Fruit fly (Drosophila melanogaster) whole organism, prepupa: ENCODE measurements around the gene CG13088.

Experiments used
- Blimp-1 ChIP-seq: fragments of 200-800 bp; sonication (Bioruptor generic); optimal IDR thresholded peaks from 3 replicates; lab custom pipeline; 2017; ENCODE audit warnings: missing biosample characterization, missing genetic modification characterization, mild to moderate bottlenecking, moderate library complexity, missing genetic modification reagents
- CG10631 ChIP-seq: fragments of 200-800 bp; sonication (Bioruptor generic); optimal IDR thresholded peaks from 2 replicates; lab custom pipeline; 2016; ENCODE audit warnings: missing biosample characterization, missing genetic modification characterization
- CG11294 ChIP-seq: fragments of 200-800 bp; sonication (Bioruptor generic); IDR thresholded peaks from 2 replicates; pipeline ENCODE4 v1.3.6; 2022; ENCODE audit warnings: missing biosample characterization, missing genetic modification characterization
- CG11762 ChIP-seq: fragments of 200-800 bp; sonication (Bioruptor generic); optimal IDR thresholded peaks from 3 replicates; lab custom pipeline; 2016; ENCODE audit warnings: missing biosample characterization, missing genetic modification characterization; ENCODE audit not compliant: insufficient read depth
- CG15336 ChIP-seq: fragments of 200-800 bp; sonication (Bioruptor generic); IDR thresholded peaks from 2 replicates; pipeline ENCODE4 v1.3.6; 2022; ENCODE audit warnings: missing biosample characterization, missing genetic modification characterization
- CG1621 ChIP-seq: fragments of 200-800 bp; sonication (Bioruptor generic); optimal IDR thresholded peaks from 3 replicates; lab custom pipeline; 2018; ENCODE audit warnings: missing biosample characterization, mild to moderate bottlenecking, missing genetic modification characterization
- CG3032 ChIP-seq: fragments of 200-800 bp; optimal IDR thresholded peaks from 2 replicates; lab custom pipeline; 2019; ENCODE audit warnings: missing biosample characterization, mild to moderate bottlenecking, missing genetic modification characterization, moderate library complexity
- CG31627 ChIP-seq: fragments of 200-800 bp; sonication (Bioruptor generic); optimal IDR thresholded peaks from 3 replicates; lab custom pipeline; 2016; ENCODE audit warnings: missing biosample characterization, missing genetic modification characterization
- CG32006 ChIP-seq: fragments of 200-800 bp; sonication (Bioruptor generic); optimal IDR thresholded peaks from 3 replicates; lab custom pipeline; 2017; ENCODE audit warnings: missing biosample characterization, mild to moderate bottlenecking, missing genetic modification characterization
- CG34406 ChIP-seq: fragments of 200-800 bp; sonication (Bioruptor generic); optimal IDR thresholded peaks from 3 replicates; lab custom pipeline; 2016; ENCODE audit warnings: missing biosample characterization, missing genetic modification characterization
- CG3919 ChIP-seq: fragments of 200-800 bp; sonication (Bioruptor generic); optimal IDR thresholded peaks from 3 replicates; lab custom pipeline; 2016; ENCODE audit warnings: missing biosample characterization, missing genetic modification characterization
- CG6163 ChIP-seq: fragments of 200-800 bp; sonication (Bioruptor generic); IDR thresholded peaks from 3 replicates; pipeline ENCODE4 v1.3.6; 2022; ENCODE audit warnings: missing biosample characterization, missing genetic modification characterization
- CG6276 ChIP-seq: fragments of 200-800 bp; sonication (Bioruptor generic); optimal IDR thresholded peaks from 2 replicates; lab custom pipeline; 2017; ENCODE audit warnings: missing biosample characterization, mild to moderate bottlenecking, missing genetic modification characterization
- CG6792 ChIP-seq: fragments of 200-800 bp; sonication (Bioruptor generic); optimal IDR thresholded peaks from 3 replicates; lab custom pipeline; 2016; ENCODE audit warnings: missing biosample characterization, missing genetic modification characterization
- CG6808 ChIP-seq: fragments of 200-800 bp; sonication (Bioruptor generic); optimal IDR thresholded peaks from 3 replicates; lab custom pipeline; 2017; ENCODE audit warnings: missing biosample characterization, missing genetic modification characterization, mild to moderate bottlenecking, moderate library complexity, missing genetic modification reagents
- CG6854 ChIP-seq: fragments of 200-800 bp; sonication (Bioruptor generic); optimal IDR thresholded peaks from 2 replicates; lab custom pipeline; 2017; ENCODE audit warnings: missing biosample characterization, mild to moderate bottlenecking, missing genetic modification characterization
- CG7368 ChIP-seq: fragments of 200-800 bp; sonication (Bioruptor generic); optimal IDR thresholded peaks from 3 replicates; lab custom pipeline; 2016; ENCODE audit warnings: missing biosample characterization, missing genetic modification characterization
- CG8119 ChIP-seq: fragments of 200-800 bp; sonication (Bioruptor generic); IDR thresholded peaks from 3 replicates; pipeline ENCODE4 v1.3.6; 2022; ENCODE audit warnings: missing biosample characterization, missing genetic modification characterization
- CG8319 ChIP-seq: fragments of 200-800 bp; sonication (Bioruptor generic); optimal IDR thresholded peaks from 3 replicates; lab custom pipeline; 2016; ENCODE audit warnings: missing biosample characterization, missing genetic modification characterization
- CG8632 ChIP-seq: fragments of 200-800 bp; sonication (Bioruptor generic); optimal IDR thresholded peaks from 3 replicates; lab custom pipeline; 2016; ENCODE audit warnings: missing biosample characterization, missing genetic modification characterization
- Eip75B ChIP-seq: fragments of 200-800 bp; sonication (Bioruptor generic); optimal IDR thresholded peaks from 3 replicates; lab custom pipeline; 2016; ENCODE audit warnings: missing biosample characterization, missing genetic modification characterization
- Eip78C ChIP-seq: fragments of 200-800 bp; sonication (Bioruptor generic); peaks from one replicate; lab custom pipeline; 2016; ENCODE audit warnings: missing biosample characterization, missing genetic modification characterization
- Eip93F ChIP-seq: fragments of 200-800 bp; sonication (Bioruptor generic); optimal IDR thresholded peaks from 2 replicates; lab custom pipeline; 2016; ENCODE audit warnings: missing biosample characterization, mild to moderate bottlenecking, missing genetic modification characterization
- Ets21C ChIP-seq: fragments of 200-800 bp; sonication (Bioruptor generic); optimal IDR thresholded peaks from 3 replicates; lab custom pipeline; 2016; ENCODE audit warnings: missing biosample characterization, missing genetic modification characterization
- Hr38 ChIP-seq: sonication (Bioruptor generic); optimal IDR thresholded peaks from 2 replicates; lab custom pipeline; 2016; ENCODE audit warnings: missing biosample characterization, missing genetic modification characterization
- Hr39 ChIP-seq: fragments of 200-800 bp; sonication (Bioruptor generic); optimal IDR thresholded peaks from 2 replicates; lab custom pipeline; 2016; ENCODE audit warnings: missing biosample characterization, missing genetic modification characterization
- Hr4 ChIP-seq: fragments of 200-800 bp; sonication (Bioruptor generic); optimal IDR thresholded peaks from 3 replicates; lab custom pipeline; 2016; ENCODE audit warnings: missing biosample characterization, missing genetic modification characterization
- Lpt ChIP-seq: fragments of 200-800 bp; sonication (Bioruptor generic); optimal IDR thresholded peaks from 3 replicates; lab custom pipeline; 2016; ENCODE audit warnings: missing biosample characterization, missing genetic modification characterization
- Met ChIP-seq: fragments of 200-800 bp; sonication (Bioruptor generic); optimal IDR thresholded peaks from 3 replicates; lab custom pipeline; 2016; ENCODE audit warnings: missing biosample characterization, missing genetic modification characterization
- OdsH ChIP-seq: fragments of 200-800 bp; sonication (Bioruptor generic); optimal IDR thresholded peaks from 3 replicates; lab custom pipeline; 2016; ENCODE audit warnings: missing biosample characterization, missing genetic modification characterization
- Smox ChIP-seq: fragments of 200-800 bp; sonication (Bioruptor generic); optimal IDR thresholded peaks from 3 replicates; lab custom pipeline; 2016; ENCODE audit warnings: missing biosample characterization, missing genetic modification characterization
- Sox102F ChIP-seq: fragments of 200-800 bp; sonication (Bioruptor generic); optimal IDR thresholded peaks from 2 replicates; lab custom pipeline; 2016; ENCODE audit warnings: missing biosample characterization, mild to moderate bottlenecking, missing genetic modification characterization
- Sox14 ChIP-seq: fragments of 200-800 bp; sonication (Bioruptor generic); optimal IDR thresholded peaks from 3 replicates; lab custom pipeline; 2016; ENCODE audit warnings: missing biosample characterization, missing genetic modification characterization
- achi ChIP-seq: fragments of 200-800 bp; sonication (Bioruptor generic); optimal IDR thresholded peaks from 3 replicates; lab custom pipeline; 2016; ENCODE audit warnings: missing biosample characterization, missing genetic modification characterization
- acj6 ChIP-seq: fragments of 200-800 bp; sonication (Bioruptor generic); optimal IDR thresholded peaks from 3 replicates; lab custom pipeline; 2016; ENCODE audit warnings: missing biosample characterization, missing genetic modification characterization
- cyc ChIP-seq: fragments of 200-800 bp; sonication (Bioruptor generic); optimal IDR thresholded peaks from 3 replicates; lab custom pipeline; 2016; ENCODE audit warnings: missing biosample characterization, missing genetic modification characterization
- dac ChIP-seq: fragments of 200-800 bp; sonication (Bioruptor generic); optimal IDR thresholded peaks from 2 replicates; lab custom pipeline; 2017; ENCODE audit warnings: missing biosample characterization, mild to moderate bottlenecking, missing genetic modification characterization
- eg ChIP-seq: fragments of 200-800 bp; sonication (Bioruptor generic); IDR thresholded peaks from 3 replicates; pipeline ENCODE4 v1.3.6; 2022; ENCODE audit warnings: missing biosample characterization, missing genetic modification characterization
- esn ChIP-seq: fragments of 200-800 bp; sonication (Bioruptor generic); optimal IDR thresholded peaks from 2 replicates; lab custom pipeline; 2016; ENCODE audit warnings: missing biosample characterization, mild to moderate bottlenecking, missing genetic modification characterization, moderate library complexity
- fd59A ChIP-seq: fragments of 200-800 bp; sonication (Bioruptor generic); optimal IDR thresholded peaks from 2 replicates; lab custom pipeline; 2017; ENCODE audit warnings: missing biosample characterization, mild to moderate bottlenecking, missing genetic modification characterization, missing genetic modification reagents
- fd85E ChIP-seq: fragments of 200-800 bp; sonication (Bioruptor generic); optimal IDR thresholded peaks from 3 replicates; lab custom pipeline; 2016; ENCODE audit warnings: missing biosample characterization, missing genetic modification characterization
- fkh ChIP-seq: fragments of 200-800 bp; sonication (Bioruptor generic); optimal IDR thresholded peaks from 3 replicates; lab custom pipeline; 2017; ENCODE audit warnings: missing biosample characterization, mild to moderate bottlenecking, missing genetic modification characterization, moderate library complexity
- lz ChIP-seq: fragments of 200-800 bp; sonication (Bioruptor generic); optimal IDR thresholded peaks from 3 replicates; lab custom pipeline; 2016; ENCODE audit warnings: missing biosample characterization, missing genetic modification characterization
- net ChIP-seq: fragments of 200-800 bp; sonication (Bioruptor generic); optimal IDR thresholded peaks from 3 replicates; lab custom pipeline; 2016; ENCODE audit warnings: missing biosample characterization, missing genetic modification characterization
- pdm3 ChIP-seq: fragments of 200-800 bp; sonication (Bioruptor generic); optimal IDR thresholded peaks from 3 replicates; lab custom pipeline; 2016; ENCODE audit warnings: missing biosample characterization, missing genetic modification characterization
- salr ChIP-seq, 2 experiments: fragments of 200-800 bp; sonication (Bioruptor generic); optimal IDR thresholded peaks; 3 replicates each; lab custom pipeline; 2016 to 2018; ENCODE audit warnings: missing biosample characterization in 2 of 2, missing genetic modification characterization in 2 of 2, mild to moderate bottlenecking in 1 of 2
- ss ChIP-seq, 2 experiments: fragments of 200-800 bp; sonication (Bioruptor generic); optimal IDR thresholded peaks; 2 replicates in 1 of 2; 3 replicates in 1 of 2; lab custom pipeline; 2017 to 2018; ENCODE audit warnings: mild to moderate bottlenecking in 2 of 2, missing biosample characterization in 2 of 2, missing genetic modification characterization in 2 of 2, moderate library complexity in 1 of 2
- svp ChIP-seq: fragments of 200-800 bp; sonication (Bioruptor generic); peaks from one replicate; lab custom pipeline; 2016; ENCODE audit warnings: missing biosample characterization, missing genetic modification characterization
- vri ChIP-seq: fragments of 200-800 bp; sonication (Bioruptor generic); optimal IDR thresholded peaks from 3 replicates; lab custom pipeline; 2016; ENCODE audit warnings: missing biosample characterization, mild to moderate bottlenecking, missing genetic modification characterization

Gene CG13088

DNA sequence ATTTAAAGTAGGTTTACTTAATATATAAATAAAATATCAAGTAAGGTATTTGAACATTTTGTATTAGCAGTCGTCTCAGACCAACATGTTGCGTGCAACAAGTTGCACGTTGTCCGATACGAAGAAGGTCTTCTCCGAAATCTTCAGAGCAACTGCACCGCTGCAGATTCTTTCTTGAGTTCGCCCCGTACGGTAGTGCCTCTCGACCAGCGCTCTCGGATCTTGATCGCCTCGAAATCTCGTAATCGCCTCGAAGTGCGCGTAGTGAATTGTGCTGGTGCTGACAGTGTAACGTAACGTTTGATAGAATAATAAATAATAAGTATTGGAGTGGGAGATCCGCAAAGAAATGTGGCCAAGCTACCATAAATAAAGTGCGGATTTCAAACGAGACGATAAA, 22.1 kb upstream of the CG13088 start, which contains the start of gene dachs:
Gene dachs (plus strand): TSS at position 175 of the 400 bp plus-strand sequence.
- TF ChIP-seq fkh (GFP tag; lab: Kevin White, UChicago) (no peak), svp (GFP tag; lab: Kevin White, UChicago) (peak; percentile 30), Eip78C (GFP tag; lab: Kevin White, UChicago) (peak; percentile 50), dac (GFP tag; lab: Kevin White, UChicago) (no peak)

DNA sequence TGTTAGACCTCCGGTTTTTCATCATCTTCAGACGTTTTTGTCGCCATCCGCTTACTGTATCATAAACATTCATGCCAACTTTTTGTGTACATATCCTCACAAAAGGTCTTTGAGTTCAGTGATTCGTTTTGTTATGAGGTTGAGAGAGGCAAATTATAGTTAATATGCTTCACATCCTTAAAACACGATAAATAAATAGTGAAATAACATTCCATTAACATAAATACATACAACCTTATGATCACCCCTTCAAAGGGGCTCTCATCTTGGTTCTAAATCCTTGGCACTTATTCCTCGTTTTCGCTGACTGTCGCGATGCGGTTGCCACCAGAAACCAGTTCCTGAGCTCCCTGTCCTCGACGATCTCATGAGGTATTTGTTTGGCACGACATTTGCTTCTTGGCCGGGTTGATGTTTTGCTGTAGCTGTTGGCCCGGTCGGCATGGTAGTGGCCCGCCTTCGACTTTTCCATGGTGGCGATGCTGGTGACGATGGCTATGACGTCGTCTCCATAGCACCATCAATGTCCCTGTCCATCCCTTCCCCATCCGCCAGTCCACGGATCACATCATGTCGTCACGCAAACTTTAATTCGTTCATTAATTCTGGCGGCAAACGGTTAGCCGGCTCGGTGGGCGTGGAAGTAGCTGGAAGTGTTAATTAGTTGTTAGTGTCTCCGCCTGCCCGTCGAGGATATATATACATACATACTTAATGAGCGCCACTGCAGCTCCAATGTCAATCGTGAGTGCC, 19.7 kb upstream of the CG13088 start:
- TF ChIP-seq fd59A (GFP tag; lab: Kevin White, UChicago): no peak
- TF ChIP-seq CG6276 (GFP tag; lab: Kevin White, UChicago): no peak
- TF ChIP-seq Hr39 (GFP tag; lab: Kevin White, UChicago): peak; percentile 44
- no peak for TF ChIP-seq CG8119 (GFP tag; lab: Robert Waterston, UW)
- TF ChIP-seq achi (GFP tag; lab: Kevin White, UChicago): peak; percentile 32
- peak; percentile 24 for TF ChIP-seq Eip75B (GFP tag; lab: Kevin White, UChicago)
- TF ChIP-seq CG34406 (GFP tag; lab: Kevin White, UChicago): no peak
- TF ChIP-seq CG31627 (GFP tag; lab: Kevin White, UChicago): peak; percentile 36
- peak; percentile 68 for TF ChIP-seq svp (GFP tag; lab: Kevin White, UChicago)
- peak; percentile 52 for TF ChIP-seq Sox102F (GFP tag; lab: Kevin White, UChicago)
- peak; percentile 1 for TF ChIP-seq Blimp-1 (GFP tag; lab: Kevin White, UChicago)
- peak; percentile 29 for TF ChIP-seq Smox (GFP tag; lab: Kevin White, UChicago)
- TF ChIP-seq CG3919 (GFP tag; lab: Kevin White, UChicago): peak; percentile 34
- TF ChIP-seq CG7368 (GFP tag; lab: Kevin White, UChicago): no peak
- TF ChIP-seq Hr4: no peak
- no peak for TF ChIP-seq CG15336 (GFP tag; lab: Robert Waterston, UW)
- peak; percentile 48 for TF ChIP-seq Met (GFP tag; lab: Kevin White, UChicago)
- no peak for TF ChIP-seq Lpt (GFP tag; lab: Kevin White, UChicago)
- peak; percentile 28 for TF ChIP-seq CG6792 (GFP tag; lab: Kevin White, UChicago)
- no peak for TF ChIP-seq Hr38 (GFP tag; lab: Kevin White, UChicago)
- TF ChIP-seq CG6163: no peak
- TF ChIP-seq salr (GFP tag; optimal IDR thresholded peaks at IDR 0.05; lab: Kevin White, UChicago): no peak
- TF ChIP-seq eg (GFP tag; lab: Robert Waterston, UW): no peak
- peak; percentile 21 for TF ChIP-seq CG3032
- TF ChIP-seq CG8632 (GFP tag; lab: Kevin White, UChicago): peak; percentile 5
- TF ChIP-seq fkh (GFP tag; lab: Kevin White, UChicago): no peak
- TF ChIP-seq ss (GFP tag; optimal IDR thresholded peaks at IDR 0.05; lab: Kevin White, UChicago): peak in 1 of 2 experiments; percentile 94
- peak; percentile 79 for TF ChIP-seq Eip78C (GFP tag; lab: Kevin White, UChicago)
- TF ChIP-seq Ets21C (GFP tag; lab: Kevin White, UChicago): no peak
- no peak for TF ChIP-seq Eip93F
- TF ChIP-seq vri (GFP tag; lab: Kevin White, UChicago): peak; percentile 14
- TF ChIP-seq fd85E (GFP tag; lab: Kevin White, UChicago): no peak
- TF ChIP-seq net (GFP tag; lab: Kevin White, UChicago): no peak
- TF ChIP-seq Sox14: peak; percentile 7
- peak; percentile 37 for TF ChIP-seq CG32006
- TF ChIP-seq cyc: peak; percentile 8
- TF ChIP-seq CG6854 (GFP tag; lab: Kevin White, UChicago): no peak
- TF ChIP-seq esn (GFP tag; lab: Kevin White, UChicago): peak; percentile 41
- TF ChIP-seq OdsH (GFP tag; lab: Kevin White, UChicago): peak; percentile 32
- TF ChIP-seq CG8319 (GFP tag; lab: Kevin White, UChicago): no peak
- TF ChIP-seq CG11294: no peak
- peak; percentile 21 for TF ChIP-seq CG10631 (GFP tag; lab: Kevin White, UChicago)
- peak; percentile 23 for TF ChIP-seq lz (GFP tag; lab: Kevin White, UChicago)
- TF ChIP-seq acj6 (GFP tag; lab: Kevin White, UChicago): peak; percentile 15
- TF ChIP-seq CG1621 (tag; lab: Kevin White, UChicago): no peak
- no peak for TF ChIP-seq CG6808 (GFP tag; lab: Kevin White, UChicago)
- TF ChIP-seq pdm3 (GFP tag; lab: Kevin White, UChicago): peak; percentile 20
- TF ChIP-seq CG11762 (GFP tag; lab: Kevin White, UChicago): no peak
